Worm (Caenorhabditis elegans) whole organism, midembryonic: Measurements from ENCODE around the gene glr-6.
A peak's percentile ranks its signal among the peaks of the same experiment; 100 is the strongest.

ENCODE experiments used
- T22C8.4 ChIP-seq: fragments of 200-800 bp; sonication (Bioruptor generic); IDR thresholded peaks from 2 replicates; pipeline ENCODE4 v1.3.6; 2022; ENCODE audit warnings: missing genetic modification characterization, missing compliant biosample characterization
- cog-1 ChIP-seq: sonication (generic microtip); optimal IDR thresholded peaks from 2 replicates; lab custom pipeline; 2016; ENCODE audit warnings: missing genetic modification characterization, missing compliant biosample characterization
- flt-1 ChIP-seq: fragments of 200-800 bp; sonication (Bioruptor generic); IDR thresholded peaks from 2 replicates; pipeline ENCODE4 v1.3.6; 2022; ENCODE audit warnings: missing genetic modification characterization, missing compliant biosample characterization
- klf-2 ChIP-seq: fragments of 200-800 bp; sonication (Bioruptor generic); conservative IDR thresholded peaks from 2 replicates; pipeline ENCODE4 v1.3.6; 2022; ENCODE audit warnings: missing genetic modification reagents, missing genetic modification characterization, missing compliant biosample characterization
- med-1 ChIP-seq: sonication (generic microtip); optimal IDR thresholded peaks from 2 replicates; lab custom pipeline; 2017; ENCODE audit warnings: missing genetic modification characterization, mild to moderate bottlenecking, missing compliant biosample characterization, antibody characterized with exemption, missing genetic modification reagents; ENCODE audit not compliant: insufficient read depth
- ref-1 ChIP-seq: fragments of 200-800 bp; sonication (Bioruptor generic); conservative IDR thresholded peaks from 2 replicates; pipeline ENCODE4 v1.3.6; 2022; ENCODE audit warnings: missing genetic modification reagents, missing genetic modification characterization, missing compliant biosample characterization
- tab-1 ChIP-seq: fragments of 200-800 bp; sonication (Bioruptor generic); IDR thresholded peaks from 2 replicates; pipeline ENCODE4 v1.3.6; 2022; ENCODE audit warnings: missing genetic modification characterization, missing compliant biosample characterization
- ztf-23 ChIP-seq: fragments of 200-800 bp; sonication (Bioruptor generic); IDR thresholded peaks from 2 replicates; pipeline ENCODE4 v1.3.6; 2022; ENCODE audit warnings: missing genetic modification reagents, missing genetic modification characterization, missing compliant biosample characterization
- ztf-29 ChIP-seq: fragments of 200-800 bp; sonication (Bioruptor generic); IDR thresholded peaks from 2 replicates; pipeline ENCODE4 v1.3.6; 2022; ENCODE audit warnings: missing genetic modification reagents, missing genetic modification characterization, missing compliant biosample characterization

DNA sequence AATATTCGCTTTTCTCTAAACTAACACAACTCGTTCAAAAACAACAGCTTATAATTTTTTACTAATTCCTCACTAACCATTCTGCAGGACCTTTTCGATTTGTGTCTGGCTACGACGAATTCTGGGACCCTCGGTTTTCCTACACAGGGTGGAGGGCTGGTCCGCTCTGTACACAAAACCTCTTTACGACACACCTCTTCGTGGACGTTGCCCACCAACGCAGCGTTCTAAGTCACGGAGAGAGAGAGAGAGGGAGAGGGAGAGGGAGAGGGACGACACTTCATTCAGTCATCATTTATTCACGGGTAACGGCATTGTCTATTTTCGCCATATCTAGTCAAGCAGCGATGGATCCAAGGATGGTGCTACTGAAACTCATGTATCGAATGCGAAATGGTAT is 34.1 kb downstream of the glr-6 start, which contains the start of gene atg-2:
- TF ChIP-seq ztf-29 (GFP tag; lab: Robert Waterston, UW): no peak
- TF ChIP-seq ztf-23 (GFP tag; lab: Robert Waterston, UW): no peak; the same call in 1 of the 2 replicates
- no peak for TF ChIP-seq med-1 (GFP tag; lab: Kevin White, UChicago)
- no peak for TF ChIP-seq T22C8.4 (GFP tag; lab: Robert Waterston, UW)
- no peak for TF ChIP-seq klf-2 (GFP tag; lab: Robert Waterston, UW)
- no peak for TF ChIP-seq cog-1 (tag; lab: Kevin White, UChicago)
- TF ChIP-seq flt-1 (GFP tag; lab: Robert Waterston, UW): no peak
- 0 out of 2 replicates have a peak, but pooled peaks have one; percentile 35 for TF ChIP-seq tab-1 (GFP tag; lab: Robert Waterston, UW)
- TF ChIP-seq ref-1: no peak
